Worm (Caenorhabditis elegans): ENCODE data around the gene F08G2.8.

Gene F08G2.8

DNA sequence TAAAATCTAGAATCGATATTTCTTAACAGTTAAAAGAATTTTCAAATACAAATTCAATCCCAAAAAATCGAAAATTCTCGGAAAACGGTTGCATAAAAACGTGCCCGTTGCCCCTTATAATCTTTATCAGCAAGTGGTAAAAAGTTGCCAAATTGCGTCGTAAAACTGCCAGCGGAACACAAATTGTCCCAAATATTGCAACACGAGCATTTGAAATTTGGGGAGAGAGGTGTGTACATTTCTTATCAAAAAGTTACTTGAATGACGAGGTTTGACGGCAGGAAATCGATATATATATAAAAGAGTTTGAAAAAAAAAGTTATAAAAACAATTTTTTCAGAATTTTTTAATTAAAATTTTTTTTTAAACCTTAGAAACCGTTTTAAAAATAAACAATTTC lies 6.1 kb upstream of the F08G2.8 start:
- TF ChIP-seq pqm-1 (tag; optimal IDR thresholded peaks at IDR 0.05) (peak; percentile 59), snpc-4 (tag; optimal IDR thresholded peaks at IDR 0.05) (peak; percentile 1), unc-39 (tag; optimal IDR thresholded peaks at IDR 0.05) (no peak), jun-1 (tag; optimal IDR thresholded peaks at IDR 0.05) (peak; percentile 5), lin-15B (tag; optimal IDR thresholded peaks at IDR 0.05) (no peak), tbx-2 (tag; optimal IDR thresholded peaks at IDR 0.05) (no peak), ama-1 (optimal IDR thresholded peaks at IDR 0.05) (no peak), daf-12 (tag; optimal IDR thresholded peaks at IDR 0.05) (no peak), pha-4 (tag; optimal IDR thresholded peaks at IDR 0.05) (peak; percentile 60), egl-27 (tag; optimal IDR thresholded peaks at IDR 0.05) (no peak), nhr-12 (tag; optimal IDR thresholded peaks at IDR 0.05) (no peak), R02D3.7 (tag; optimal IDR thresholded peaks at IDR 0.05) (no peak), elt-2 (tag; optimal IDR thresholded peaks at IDR 0.05) (peak; percentile 85)

DNA sequence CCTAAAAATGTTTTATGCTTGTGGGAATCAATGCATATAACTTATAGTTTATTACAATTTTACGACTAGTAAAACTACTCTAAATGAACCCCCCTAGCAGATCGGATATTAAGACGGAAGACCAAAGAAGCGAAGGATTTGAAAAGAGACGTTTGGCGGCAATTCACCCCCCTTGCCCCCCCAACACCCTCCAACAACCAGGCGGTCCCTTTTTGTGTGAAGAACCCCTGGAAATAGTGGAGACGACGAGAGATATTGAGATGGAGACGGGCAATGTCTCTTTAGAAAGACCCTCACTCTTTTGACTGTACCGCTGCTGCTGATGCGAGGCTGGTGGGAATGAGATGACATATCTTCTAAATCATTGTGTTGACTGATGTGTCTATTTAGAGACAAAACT lies 4.7 kb upstream of the F08G2.8 start:
- TF ChIP-seq nfya-1 (tag; optimal IDR thresholded peaks at IDR 0.05; ENCODE audit: insufficient read depth) (peak; percentile 9), nhr-25 (tag; optimal IDR thresholded peaks at IDR 0.05) (no peak), elt-3 (tag; optimal IDR thresholded peaks at IDR 0.05) (no peak), lin-15B (tag; optimal IDR thresholded peaks at IDR 0.05) (peak; percentile 9), skn-1 (tag; optimal IDR thresholded peaks at IDR 0.05) (no peak), tbx-2 (tag; optimal IDR thresholded peaks at IDR 0.05) (no peak), hmg-11 (tag; optimal IDR thresholded peaks at IDR 0.05) (peak; percentile 82), eor-1 (tag; optimal IDR thresholded peaks at IDR 0.05) (no peak), nhr-237 (tag; optimal IDR thresholded peaks at IDR 0.05) (no peak)

DNA sequence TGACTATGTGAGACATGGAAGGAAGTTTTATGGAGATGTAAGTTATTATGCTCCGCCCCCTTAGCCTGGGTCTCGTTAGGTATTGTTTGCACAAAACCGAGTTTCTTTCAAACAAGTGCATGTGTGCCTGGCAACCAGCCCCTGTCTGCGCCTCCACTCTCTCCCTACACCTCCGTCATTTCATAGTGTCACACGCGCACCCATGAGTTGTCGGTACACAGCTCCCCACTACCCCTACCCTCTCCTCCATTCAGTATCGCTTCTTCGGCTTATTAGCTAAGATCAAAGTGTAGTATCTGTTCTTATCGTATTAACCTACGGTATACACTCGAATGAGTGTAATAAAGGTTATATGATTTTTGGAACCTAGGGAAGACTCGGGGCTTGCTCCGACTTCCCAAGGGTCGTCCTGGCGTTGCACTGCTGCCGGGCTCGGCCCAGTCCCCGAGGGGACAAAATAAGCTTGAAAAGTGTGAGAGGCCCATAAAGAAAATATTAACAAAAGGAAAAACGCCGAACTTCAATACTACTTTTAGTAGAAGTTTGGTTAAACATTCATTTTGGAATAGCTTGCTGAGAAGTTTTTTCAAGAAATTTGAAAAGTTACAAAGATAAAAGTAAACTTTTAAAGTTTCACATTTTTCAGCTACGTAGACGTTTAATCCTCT lies 562 bp downstream of the F08G2.8 start:
- peak; percentile 46 for TF ChIP-seq elt-2 (tag; optimal IDR thresholded peaks at IDR 0.05)
- TF ChIP-seq nfya-1 (tag; optimal IDR thresholded peaks at IDR 0.05; ENCODE audit: insufficient read depth) = peak; percentile 40
- TF ChIP-seq pqm-1 (tag; optimal IDR thresholded peaks at IDR 0.05) = peak; percentile 41
- peak; percentile 52 for TF ChIP-seq snpc-4 (tag; optimal IDR thresholded peaks at IDR 0.05)
- TF ChIP-seq ama-1 (optimal IDR thresholded peaks at IDR 0.05) = peak; percentile 37
- peak; percentile 72 for TF ChIP-seq nhr-77 (tag; optimal IDR thresholded peaks at IDR 0.05)
- peak; percentile 31 for TF ChIP-seq nhr-25 (tag; optimal IDR thresholded peaks at IDR 0.05)

DNA sequence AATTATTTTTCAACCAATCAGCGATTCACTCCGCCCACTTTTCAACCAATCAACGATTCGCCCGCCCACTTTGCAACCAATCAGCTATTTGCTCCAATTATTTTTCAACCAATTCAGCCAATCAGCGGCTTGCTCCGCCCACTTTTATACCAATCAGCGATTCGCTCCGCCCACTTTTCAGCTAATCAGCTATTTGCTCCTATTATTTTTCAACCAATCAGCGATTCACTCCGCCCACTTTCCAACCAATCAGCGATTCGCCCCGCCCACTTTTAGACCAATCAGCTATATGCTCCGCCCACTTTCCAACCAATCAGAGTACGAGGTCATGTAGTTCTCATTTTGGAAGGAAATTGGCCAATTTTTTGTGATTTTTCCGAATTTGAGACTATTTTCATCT lies 3.2 kb downstream of the F08G2.8 start:
- TF ChIP-seq egl-5 (tag; optimal IDR thresholded peaks at IDR 0.05) (no peak), elt-2 (tag; optimal IDR thresholded peaks at IDR 0.05) (peak; percentile 6), nhr-76 (tag; optimal IDR thresholded peaks at IDR 0.05) (no peak), nfya-1 (tag; optimal IDR thresholded peaks at IDR 0.05; ENCODE audit: insufficient read depth) (peak; percentile 95)

DNA sequence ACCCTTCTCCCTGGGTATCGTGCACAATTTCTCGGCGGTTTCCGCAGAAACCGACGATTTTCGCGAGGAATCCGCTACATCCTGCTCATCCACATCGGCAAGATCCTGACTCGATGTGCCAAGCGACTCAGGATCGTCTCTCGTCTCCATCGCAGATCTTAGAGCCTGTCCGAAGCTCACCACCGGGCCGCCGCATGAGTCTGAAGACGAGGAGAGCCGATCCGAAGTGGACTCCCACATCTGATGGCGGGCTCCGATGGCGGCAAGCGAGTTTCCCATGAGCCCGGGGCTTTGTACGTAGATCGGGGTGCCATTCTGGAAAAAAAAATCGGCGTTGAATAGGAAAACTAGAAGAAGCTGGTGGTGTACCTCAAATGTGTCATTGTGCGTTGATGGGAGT lies 6.2 kb downstream of the F08G2.8 start:
- TF ChIP-seq daf-12 (tag; optimal IDR thresholded peaks at IDR 0.05) (no peak), pqm-1 (tag; optimal IDR thresholded peaks at IDR 0.05) (no peak), egl-27 (tag; optimal IDR thresholded peaks at IDR 0.05) (no peak), ztf-11 (tag; optimal IDR thresholded peaks at IDR 0.05) (no peak), mdl-1 (tag; optimal IDR thresholded peaks at IDR 0.05) (no peak), nhr-25 (tag; optimal IDR thresholded peaks at IDR 0.05) (no peak), nhr-11 (tag; optimal IDR thresholded peaks at IDR 0.05) (no peak), nhr-237 (tag; optimal IDR thresholded peaks at IDR 0.05) (no peak), nhr-77 (tag; optimal IDR thresholded peaks at IDR 0.05) (no peak), ZK546.5 (tag; optimal IDR thresholded peaks at IDR 0.05) (no peak), ceh-28 (tag; optimal IDR thresholded peaks at IDR 0.05) (no peak), elt-3 (tag; optimal IDR thresholded peaks at IDR 0.05) (no peak)

DNA sequence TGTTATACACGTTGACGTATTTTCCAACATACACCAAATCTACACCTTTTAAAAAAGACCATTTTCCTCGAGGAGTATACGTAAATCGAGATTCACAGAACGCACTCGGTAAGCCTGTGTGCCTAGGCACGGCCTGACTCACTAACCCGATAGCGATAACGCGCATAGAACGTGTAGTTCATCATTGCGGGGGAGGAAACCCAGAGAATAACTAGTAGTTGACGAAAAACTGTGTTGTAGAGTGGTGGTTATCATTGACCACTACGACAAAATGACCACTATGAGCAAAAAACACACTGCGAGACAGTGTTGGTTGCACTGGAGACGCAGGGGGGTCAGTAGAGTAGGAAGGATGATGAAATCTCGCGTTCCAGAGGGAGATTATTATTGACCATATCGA lies 7.7 kb downstream of the F08G2.8 start:
- TF ChIP-seq pha-4 (tag; optimal IDR thresholded peaks at IDR 0.05) = peak; percentile 3
- TF ChIP-seq nfya-1 (tag; optimal IDR thresholded peaks at IDR 0.05; ENCODE audit: insufficient read depth) = no peak
- no peak for TF ChIP-seq nhr-67 (tag; optimal IDR thresholded peaks at IDR 0.05)
- TF ChIP-seq nhr-11 (tag; optimal IDR thresholded peaks at IDR 0.05) = no peak
- TF ChIP-seq pqm-1 (tag; optimal IDR thresholded peaks at IDR 0.05) = peak; percentile 79
- TF ChIP-seq zag-1 (tag; optimal IDR thresholded peaks at IDR 0.05) = no peak
- TF ChIP-seq snpc-4 (tag; optimal IDR thresholded peaks at IDR 0.05) = no peak
- TF ChIP-seq elt-1 (tag; optimal IDR thresholded peaks at IDR 0.05) = no peak
- TF ChIP-seq fos-1 (tag; optimal IDR thresholded peaks at IDR 0.05) = no peak
- TF ChIP-seq elt-2 (tag; optimal IDR thresholded peaks at IDR 0.05) = peak; percentile 51
- no peak for TF ChIP-seq skn-1 (tag; optimal IDR thresholded peaks at IDR 0.05)
